Worm (Caenorhabditis elegans) whole organism, midembryonic: ENCODE results near the gene F25B3.4.

Experiments used
- T22C8.4 ChIP-seq: fragments of 200-800 bp; sonication (Bioruptor generic); IDR thresholded peaks from 2 replicates; pipeline ENCODE4 v1.3.6; 2022; ENCODE audit warnings: missing genetic modification characterization, missing compliant biosample characterization
- cog-1 ChIP-seq: sonication (generic microtip); optimal IDR thresholded peaks from 2 replicates; lab custom pipeline; 2016; ENCODE audit warnings: missing genetic modification characterization, missing compliant biosample characterization
- flt-1 ChIP-seq: fragments of 200-800 bp; sonication (Bioruptor generic); IDR thresholded peaks from 2 replicates; pipeline ENCODE4 v1.3.6; 2022; ENCODE audit warnings: missing genetic modification characterization, missing compliant biosample characterization
- klf-2 ChIP-seq: fragments of 200-800 bp; sonication (Bioruptor generic); conservative IDR thresholded peaks from 2 replicates; pipeline ENCODE4 v1.3.6; 2022; ENCODE audit warnings: missing genetic modification reagents, missing genetic modification characterization, missing compliant biosample characterization
- med-1 ChIP-seq: sonication (generic microtip); optimal IDR thresholded peaks from 2 replicates; lab custom pipeline; 2017; ENCODE audit warnings: missing genetic modification characterization, mild to moderate bottlenecking, missing compliant biosample characterization, antibody characterized with exemption, missing genetic modification reagents; ENCODE audit not compliant: insufficient read depth
- ref-1 ChIP-seq: fragments of 200-800 bp; sonication (Bioruptor generic); conservative IDR thresholded peaks from 2 replicates; pipeline ENCODE4 v1.3.6; 2022; ENCODE audit warnings: missing genetic modification reagents, missing genetic modification characterization, missing compliant biosample characterization
- tab-1 ChIP-seq: fragments of 200-800 bp; sonication (Bioruptor generic); IDR thresholded peaks from 2 replicates; pipeline ENCODE4 v1.3.6; 2022; ENCODE audit warnings: missing genetic modification characterization, missing compliant biosample characterization
- ztf-23 ChIP-seq: fragments of 200-800 bp; sonication (Bioruptor generic); IDR thresholded peaks from 2 replicates; pipeline ENCODE4 v1.3.6; 2022; ENCODE audit warnings: missing genetic modification reagents, missing genetic modification characterization, missing compliant biosample characterization
- ztf-29 ChIP-seq: fragments of 200-800 bp; sonication (Bioruptor generic); IDR thresholded peaks from 2 replicates; pipeline ENCODE4 v1.3.6; 2022; ENCODE audit warnings: missing genetic modification reagents, missing genetic modification characterization, missing compliant biosample characterization

F25B3.4 gene

DNA sequence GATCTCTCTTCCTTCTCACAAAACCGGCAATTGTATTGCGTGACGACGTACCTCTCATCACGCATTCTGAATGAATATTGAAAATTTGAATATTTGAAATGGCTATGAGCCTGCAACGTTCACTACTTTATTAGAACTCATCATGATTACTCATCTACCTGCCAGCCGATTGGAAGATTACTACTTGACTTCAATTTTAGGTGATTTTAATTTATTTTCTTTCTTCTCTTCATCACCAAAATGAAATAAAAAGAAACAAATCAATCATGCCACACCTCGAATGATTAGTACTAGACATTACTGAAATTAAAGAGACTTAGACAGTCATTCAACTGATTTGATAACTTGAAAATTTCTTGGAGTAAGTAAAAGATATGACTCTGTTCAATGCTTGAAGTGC lies 15.7 kb upstream of the F25B3.4 start:
- TF ChIP-seq ref-1 (GFP tag; lab: Robert Waterston, UW) (no peak), med-1 (GFP tag; lab: Kevin White, UChicago) (no peak), ztf-29 (no peak), klf-2 (no peak), tab-1 (no peak), cog-1 (no peak)

ce11 chrV:9583323-9583644 lies 14.7 kb upstream of the F25B3.4 start, which contains the start of gene K09G1.1:
Gene K09G1.1, plus strand, starts transcription at chrV:9583545.
- TF ChIP-seq ztf-29 = no peak
- no peak for TF ChIP-seq T22C8.4 (GFP tag; lab: Robert Waterston, UW)
- TF ChIP-seq med-1 (GFP tag; lab: Kevin White, UChicago) = no peak
- TF ChIP-seq ref-1 (GFP tag; lab: Robert Waterston, UW) = no peak
- TF ChIP-seq klf-2 = no peak
- TF ChIP-seq tab-1 = no peak
- TF ChIP-seq flt-1 (GFP tag; lab: Robert Waterston, UW) = no peak
- no peak for TF ChIP-seq ztf-23 (GFP tag; lab: Robert Waterston, UW)
- no peak for TF ChIP-seq cog-1

DNA sequence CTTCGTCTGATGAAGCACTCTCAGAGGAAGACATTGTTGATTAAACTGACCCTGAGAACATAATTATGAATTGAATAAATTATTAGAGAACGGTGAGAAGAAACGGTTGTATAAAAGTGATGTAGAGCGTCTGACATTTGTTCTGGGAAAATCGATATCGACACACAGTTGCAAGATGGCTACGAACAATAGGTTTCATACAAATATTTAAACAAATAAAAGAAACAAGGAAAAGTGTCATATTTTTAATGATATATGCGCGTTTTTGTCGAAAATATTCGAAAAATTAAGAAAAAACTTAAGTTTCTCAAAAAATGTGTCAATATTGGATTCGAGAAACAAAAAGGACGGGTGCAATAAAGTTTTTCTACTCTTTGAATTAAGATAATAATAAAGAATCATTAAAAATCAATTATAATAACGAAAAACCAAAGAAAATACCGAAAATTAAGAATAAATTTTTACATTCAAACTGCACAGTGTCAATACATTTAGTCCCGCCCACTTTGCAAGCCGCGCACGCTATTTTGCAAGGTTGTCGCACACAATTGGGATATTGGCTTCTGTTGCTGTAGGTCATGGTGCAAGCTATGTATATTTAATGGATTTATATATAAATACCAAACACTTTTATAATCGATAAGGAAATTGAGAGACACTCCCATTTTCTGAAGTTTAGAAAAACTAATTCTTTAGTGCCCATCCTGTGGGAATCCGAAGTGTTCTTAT lies 14.2 kb upstream of the F25B3.4 start, which contains the start of gene rtfo-1:
Gene rtfo-1 (minus strand): TSS at position 51 of the 729 bp plus-strand sequence.
- TF ChIP-seq ref-1 (GFP tag; lab: Robert Waterston, UW) (no peak), T22C8.4 (GFP tag; lab: Robert Waterston, UW) (no peak), flt-1 (GFP tag; lab: Robert Waterston, UW) (peak; percentile 84), cog-1 (peak; percentile 55), tab-1 (no peak), ztf-29 (peak; percentile 80; the same call in 1 of the 2 replicates), ztf-23 (GFP tag; lab: Robert Waterston, UW) (peak; percentile 82), klf-2 (0 out of 2 replicates have a peak, but pooled peaks have one; percentile 34), med-1 (GFP tag; lab: Kevin White, UChicago) (peak; percentile 89)

DNA sequence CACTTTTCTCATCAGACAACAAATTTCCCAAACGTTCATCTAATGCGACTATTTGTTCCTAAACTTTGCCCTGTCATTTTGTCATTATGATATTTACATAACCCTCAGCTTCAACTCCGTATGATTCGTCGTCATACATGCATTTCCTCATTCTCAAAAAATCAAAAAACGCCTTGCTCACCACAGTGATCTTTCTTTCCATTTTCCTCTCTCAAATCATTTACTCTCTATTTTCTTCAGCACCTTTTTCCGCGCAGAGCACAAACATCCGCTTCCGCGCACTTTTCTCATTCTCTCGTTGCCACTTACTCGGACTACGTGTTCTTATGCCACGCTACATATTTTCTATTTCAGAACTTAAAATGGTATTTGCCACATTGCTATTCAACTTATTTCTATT lies 8.4 kb upstream of the F25B3.4 start, which contains the start of gene F25B3.2:
Gene F25B3.2 (plus strand): TSS at position 301 of the 400 bp plus-strand sequence.
- TF ChIP-seq med-1 (GFP tag; lab: Kevin White, UChicago) = no peak
- no peak for TF ChIP-seq flt-1 (GFP tag; lab: Robert Waterston, UW)

DNA sequence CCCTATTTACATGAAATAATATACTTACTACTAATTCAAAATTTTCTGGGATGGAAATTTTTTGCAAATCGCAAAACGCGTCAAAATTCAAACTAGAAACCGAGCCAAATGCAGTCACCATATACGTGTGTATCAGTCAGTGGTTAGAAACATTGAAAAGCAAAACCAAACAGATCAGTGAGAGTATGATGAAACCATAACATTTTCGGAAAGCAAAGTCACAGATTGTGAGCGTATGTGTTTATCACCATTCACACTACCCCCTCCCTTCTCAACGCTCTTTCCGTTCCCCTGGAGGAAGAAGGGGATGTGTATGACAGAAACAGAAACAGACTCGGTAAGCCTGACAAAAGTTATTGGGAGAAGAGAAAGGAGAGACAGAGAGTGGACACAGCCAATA lies 3.1 kb upstream of the F25B3.4 start:
- no peak for TF ChIP-seq ref-1 (GFP tag; lab: Robert Waterston, UW)
- TF ChIP-seq med-1 (GFP tag; lab: Kevin White, UChicago) = no peak
- TF ChIP-seq ztf-23 (GFP tag; lab: Robert Waterston, UW) = no peak
- no peak for TF ChIP-seq klf-2
- no peak for TF ChIP-seq T22C8.4 (GFP tag; lab: Robert Waterston, UW)
- TF ChIP-seq flt-1 (GFP tag; lab: Robert Waterston, UW) = no peak
- TF ChIP-seq ztf-29 = no peak
- no peak for TF ChIP-seq cog-1
- TF ChIP-seq tab-1 = no peak

ce11 chrV:9571056-9571455 lies 2.4 kb upstream of the F25B3.4 start:
- TF ChIP-seq flt-1 (GFP tag; lab: Robert Waterston, UW) (no peak), cog-1 (no peak), ztf-23 (GFP tag; lab: Robert Waterston, UW) (no peak), ztf-29 (no peak), klf-2 (no peak), med-1 (GFP tag; lab: Kevin White, UChicago) (no peak), T22C8.4 (GFP tag; lab: Robert Waterston, UW) (no peak), tab-1 (no peak), ref-1 (GFP tag; lab: Robert Waterston, UW) (no peak)

DNA sequence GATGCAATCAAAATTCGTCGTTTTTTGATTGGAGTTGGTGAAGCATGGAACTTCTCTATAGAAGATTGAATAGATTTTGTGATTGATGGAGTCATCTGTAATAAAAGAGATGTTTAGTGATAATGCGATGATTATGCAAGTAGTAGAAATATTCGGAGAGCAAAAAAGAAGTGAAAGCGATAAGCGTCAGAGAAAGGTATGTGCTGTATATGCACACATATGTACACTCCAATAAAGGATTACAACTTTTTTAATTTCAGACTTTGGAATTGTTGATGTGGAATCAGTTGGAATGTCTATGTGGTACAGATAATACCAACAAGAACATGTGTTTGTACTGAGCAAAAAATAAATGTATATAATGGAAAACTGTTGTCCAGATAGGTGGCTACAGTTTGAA lies 1.6 kb upstream of the F25B3.4 start, which contains the start of gene F25B3.5:
Gene F25B3.5 (minus strand): TSS at position 101 of the 400 bp plus-strand sequence.
- TF ChIP-seq T22C8.4 (GFP tag; lab: Robert Waterston, UW) (no peak), flt-1 (GFP tag; lab: Robert Waterston, UW) (no peak), tab-1 (no peak), ref-1 (GFP tag; lab: Robert Waterston, UW) (no peak), klf-2 (no peak), ztf-23 (GFP tag; lab: Robert Waterston, UW) (no peak), cog-1 (no peak), ztf-29 (no peak), med-1 (GFP tag; lab: Kevin White, UChicago) (no peak)

- TF ChIP-seq med-1 (GFP tag; lab: Kevin White, UChicago) (no peak), ztf-29 (no peak), flt-1 (GFP tag; lab: Robert Waterston, UW) (no peak), tab-1 (no peak), klf-2 (no peak), ref-1 (GFP tag; lab: Robert Waterston, UW) (no peak), T22C8.4 (GFP tag; lab: Robert Waterston, UW) (no peak), cog-1 (no peak), ztf-23 (GFP tag; lab: Robert Waterston, UW) (no peak)
These were observed 5.0 kb downstream of the F25B3.4 start for ce11 chrV:9563585-9563984.

DNA sequence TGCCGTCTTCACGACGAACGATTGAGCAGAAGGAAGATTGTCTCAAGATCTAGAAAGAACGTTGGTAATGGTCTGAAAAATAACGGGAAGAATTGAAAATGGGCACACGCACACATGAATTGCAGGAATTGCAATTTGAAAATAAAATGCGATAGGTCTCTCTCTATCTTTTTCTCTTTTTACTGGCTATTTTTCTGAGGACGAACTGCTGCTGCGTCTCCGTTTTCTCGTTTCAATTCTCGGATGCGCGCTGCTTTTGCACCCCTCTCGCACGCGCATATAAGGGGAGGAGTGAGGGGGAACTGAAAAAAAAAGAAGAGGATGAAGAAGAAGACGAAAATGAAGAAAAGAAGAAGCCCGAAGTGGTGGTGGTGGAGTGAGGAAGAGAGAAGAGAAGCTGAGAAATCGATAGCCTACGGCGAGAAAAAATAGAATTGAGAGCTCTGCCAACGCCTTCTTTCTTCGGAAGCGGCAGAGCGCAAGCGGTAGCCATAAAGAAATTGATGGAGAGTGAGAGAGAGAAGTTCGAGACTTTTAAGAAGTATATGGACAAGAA lies 6.9 kb downstream of the F25B3.4 start, which contains the start of gene rgef-1:
Gene rgef-1 (minus strand): TSS at position 51 of the 556 bp plus-strand sequence.
- TF ChIP-seq flt-1 (GFP tag; lab: Robert Waterston, UW) (no peak), ztf-23 (GFP tag; lab: Robert Waterston, UW) (peak; percentile 34; the same call in 1 of the 2 replicates)

- TF ChIP-seq flt-1 (GFP tag; lab: Robert Waterston, UW) (no peak), T22C8.4 (GFP tag; lab: Robert Waterston, UW) (no peak), klf-2 (no peak), ztf-23 (GFP tag; lab: Robert Waterston, UW) (no peak), ref-1 (GFP tag; lab: Robert Waterston, UW) (no peak), cog-1 (no peak), med-1 (GFP tag; lab: Kevin White, UChicago) (no peak), ztf-29 (no peak), tab-1 (no peak)
These were observed 11.9 kb downstream of the F25B3.4 start for ce11 chrV:9556668-9557067.
